Fruit fly (Drosophila melanogaster): ENCODE data around the gene tal-1A.
A peak's percentile ranks its signal among the peaks of the same experiment; 100 is the strongest.

The tal-1A gene

dm6 chr3R:13831596-13832119 lies 18.7 kb downstream of the tal-1A start (continued):
- TF ChIP-seq H15 (GFP tag; IDR thresholded peaks at IDR 0.05) (no peak), tio (GFP tag; optimal IDR thresholded peaks at IDR 0.05) (no peak), CG11723 (GFP tag; optimal IDR thresholded peaks at IDR 0.05) (no peak), scrt (GFP tag; optimal IDR thresholded peaks at IDR 0.05) (no peak), CG43689 (GFP tag; IDR thresholded peaks at IDR 0.05) (peak; percentile 16; the same call in 1 of the 2 replicates), Dip3 (GFP tag; optimal IDR thresholded peaks at IDR 0.05) (no peak), her (GFP tag; optimal IDR thresholded peaks at IDR 0.05) (no peak), psq (GFP tag; optimal IDR thresholded peaks at IDR 0.05) (no peak), pfk (GFP tag; optimal IDR thresholded peaks at IDR 0.05) (no peak), stc (GFP tag; IDR thresholded peaks at IDR 0.05) (no peak; the same call in 1 of the 2 replicates), gcm (GFP tag; optimal IDR thresholded peaks at IDR 0.05) (peak; percentile 31), knrl (GFP tag; IDR thresholded peaks at IDR 0.05; ENCODE audit: partially characterized antibody) (0 out of 3 replicates have a peak, but pooled peaks have one; percentile 34), CG13296 (GFP tag; optimal IDR thresholded peaks at IDR 0.05) (no peak), CG15073 (GFP tag; optimal IDR thresholded peaks at IDR 0.05) (no peak), ap (GFP tag; IDR thresholded peaks at IDR 0.05) (0 out of 2 replicates have a peak, but pooled peaks have one; percentile 28), sc (optimal IDR thresholded peaks at IDR 0.05) (no peak), sc (GFP tag; optimal IDR thresholded peaks at IDR 0.05) (peak; percentile 36), zf30C (GFP tag; optimal IDR thresholded peaks at IDR 0.05) (no peak), slbo (GFP tag; IDR thresholded peaks at IDR 0.05) (peak; percentile 66), salm (tag; optimal IDR thresholded peaks at IDR 0.05) (peak; percentile 26), Deaf1 (tag; optimal IDR thresholded peaks at IDR 0.05) (no peak), nerfin-2 (GFP tag; IDR thresholded peaks at IDR 0.05; ENCODE audit: partially characterized antibody) (no peak), CG4424 (GFP tag; optimal IDR thresholded peaks at IDR 0.05) (no peak), CG9797 (GFP tag; optimal IDR thresholded peaks at IDR 0.05) (no peak), Nf-YC (tag; optimal IDR thresholded peaks at IDR 0.05) (peak; percentile 2), CG10321 (GFP tag; IDR thresholded peaks at IDR 0.05) (no peak), Sox100B (GFP tag; optimal IDR thresholded peaks at IDR 0.05) (peak; percentile 32), Dad (GFP tag; optimal IDR thresholded peaks at IDR 0.05) (no peak), crp (GFP tag; optimal IDR thresholded peaks at IDR 0.05) (no peak), CG14050 (GFP tag; IDR thresholded peaks at IDR 0.05) (no peak), al (GFP tag; IDR thresholded peaks at IDR 0.05) (no peak), CG8765 (GFP tag; IDR thresholded peaks at IDR 0.05) (no peak), sug (tag; optimal IDR thresholded peaks at IDR 0.05) (no peak), gsb (GFP tag; IDR thresholded peaks at IDR 0.05) (no peak), nom (GFP tag; optimal IDR thresholded peaks at IDR 0.05) (peak; percentile 32), E2f1 (GFP tag; IDR thresholded peaks at IDR 0.05) (peak; percentile 75), HmgD (GFP tag; optimal IDR thresholded peaks at IDR 0.05) (no peak), zfh2 (GFP tag; optimal IDR thresholded peaks at IDR 0.05) (no peak), Adf1 (GFP tag; IDR thresholded peaks at IDR 0.05) (peak; percentile 45; the same call in 1 of the 2 replicates), slou (GFP tag; optimal IDR thresholded peaks at IDR 0.05) (no peak), CG8924 (tag; optimal IDR thresholded peaks at IDR 0.05) (peak; percentile 37), chn (GFP tag; optimal IDR thresholded peaks at IDR 0.05) (no peak), emc (GFP tag; optimal IDR thresholded peaks at IDR 0.05) (no peak), org-1 (GFP tag; optimal IDR thresholded peaks at IDR 0.05) (no peak), CG10654 (GFP tag; optimal IDR thresholded peaks at IDR 0.05) (no peak), CG7372 (GFP tag; IDR thresholded peaks at IDR 0.05) (peak; percentile 56), Doc2 (GFP tag; IDR thresholded peaks at IDR 0.05) (no peak), CG11085 (GFP tag; IDR thresholded peaks at IDR 0.05) (no peak), CG30020 (tag; optimal IDR thresholded peaks at IDR 0.05) (no peak), sd (tag; optimal IDR thresholded peaks at IDR 0.05) (no peak), chif (GFP tag; optimal IDR thresholded peaks at IDR 0.05) (no peak), ab (GFP tag; optimal IDR thresholded peaks at IDR 0.05) (no peak)

Data from whole organism, embryonic.